Worm (Caenorhabditis elegans): Measurements from ENCODE around the gene gst-33.

ce11 chrV:3428697-3429096, 39.7 kb downstream of the gst-33 start, which contains the start of gene srab-20:
- TF ChIP-seq ztf-4 (tag; optimal IDR thresholded peaks at IDR 0.05) (no peak), lin-39 (tag; optimal IDR thresholded peaks at IDR 0.05) (no peak), ceh-82 (tag; optimal IDR thresholded peaks at IDR 0.05) (no peak), mml-1 (tag; optimal IDR thresholded peaks at IDR 0.05) (no peak), nhr-67 (tag; optimal IDR thresholded peaks at IDR 0.05) (no peak)
